Fruit fly (Drosophila melanogaster): ENCODE measurements around the gene mtSSB.

Gene mtSSB

dm6 chr3R:16235941-16236712 is 31.1 kb upstream of the mtSSB start (continued):
- peak; percentile 77 for TF ChIP-seq CG11762 (GFP tag; optimal IDR thresholded peaks at IDR 0.05; ENCODE audit: insufficient read depth)
- peak; percentile 24 for TF ChIP-seq Smox (GFP tag; optimal IDR thresholded peaks at IDR 0.05)
- peak; percentile 94 for TF ChIP-seq achi (GFP tag; optimal IDR thresholded peaks at IDR 0.05)
- peak; percentile 64 for TF ChIP-seq CG3919 (GFP tag; optimal IDR thresholded peaks at IDR 0.05)
- TF ChIP-seq Hr38 (GFP tag; optimal IDR thresholded peaks at IDR 0.05), result no peak
- TF ChIP-seq CG9139 (GFP tag; optimal IDR thresholded peaks at IDR 0.05), result peak; percentile 81
- TF ChIP-seq CG6854 (GFP tag; optimal IDR thresholded peaks at IDR 0.05), result no peak
- peak; percentile 85 for TF ChIP-seq Sox15 (GFP tag; optimal IDR thresholded peaks at IDR 0.05)
- TF ChIP-seq CG6808 (GFP tag; optimal IDR thresholded peaks at IDR 0.05), result peak; percentile 93
- peak; percentile 98 for TF ChIP-seq CG10631 (GFP tag; optimal IDR thresholded peaks at IDR 0.05)
- TF ChIP-seq Hr4 (GFP tag; optimal IDR thresholded peaks at IDR 0.05), result peak; percentile 71
- TF ChIP-seq topi (GFP tag; optimal IDR thresholded peaks at IDR 0.05), result peak; percentile 66
- TF ChIP-seq CG32006 (GFP tag; optimal IDR thresholded peaks at IDR 0.05), result peak; percentile 98
- peak; percentile 70 for TF ChIP-seq Met (GFP tag; optimal IDR thresholded peaks at IDR 0.05)
- TF ChIP-seq CG16779 (tag; optimal IDR thresholded peaks at IDR 0.05), result peak; percentile 85
- TF ChIP-seq ss (GFP tag; optimal IDR thresholded peaks at IDR 0.05), result peak; percentile 83 to 94
- TF ChIP-seq Sox14 (GFP tag; optimal IDR thresholded peaks at IDR 0.05), result peak; percentile 47
- TF ChIP-seq fd85E (GFP tag; optimal IDR thresholded peaks at IDR 0.05), result no peak
- TF ChIP-seq dac (GFP tag; optimal IDR thresholded peaks at IDR 0.05), result peak; percentile 74
- peak; percentile 87 for TF ChIP-seq acj6 (GFP tag; optimal IDR thresholded peaks at IDR 0.05)
- peak; percentile 79 for TF ChIP-seq CG11902 (GFP tag; optimal IDR thresholded peaks at IDR 0.05)
- peak; percentile 85 for TF ChIP-seq OdsH (GFP tag; optimal IDR thresholded peaks at IDR 0.05)
- TF ChIP-seq CG15336 (GFP tag; IDR thresholded peaks at IDR 0.05), result no peak
- no peak for TF ChIP-seq CG8119 (GFP tag; IDR thresholded peaks at IDR 0.05)
- no peak for TF ChIP-seq CG11294 (GFP tag; IDR thresholded peaks at IDR 0.05)
- TF ChIP-seq fkh (GFP tag; optimal IDR thresholded peaks at IDR 0.05), result peak; percentile 12
- TF ChIP-seq svp (GFP tag), result peak; percentile 92
- peak; percentile 77 for TF ChIP-seq Hr39 (GFP tag; optimal IDR thresholded peaks at IDR 0.05)
- TF ChIP-seq CG4318 (GFP tag; optimal IDR thresholded peaks at IDR 0.05), result peak; percentile 95
- TF ChIP-seq pdm3 (GFP tag; optimal IDR thresholded peaks at IDR 0.05), result peak; percentile 62
- peak; percentile 11 for TF ChIP-seq CG1621 (tag; optimal IDR thresholded peaks at IDR 0.05)
- peak; percentile 90 for TF ChIP-seq Ets96B (tag; optimal IDR thresholded peaks at IDR 0.05)
- peak; percentile 96 for TF ChIP-seq CG34406 (GFP tag; optimal IDR thresholded peaks at IDR 0.05)
- TF ChIP-seq cyc (GFP tag; optimal IDR thresholded peaks at IDR 0.05), result peak; percentile 64
- TF ChIP-seq fd59A (GFP tag; optimal IDR thresholded peaks at IDR 0.05), result peak; percentile 84

dm6 chr3R:16235215-16235937 is 30.3 kb upstream of the mtSSB start:
- TF ChIP-seq esn (GFP tag; optimal IDR thresholded peaks at IDR 0.05) (no peak), Sox102F (GFP tag; optimal IDR thresholded peaks at IDR 0.05) (no peak), Ets21C (GFP tag; optimal IDR thresholded peaks at IDR 0.05) (no peak), dsx (GFP tag; optimal IDR thresholded peaks at IDR 0.05; ENCODE audit: poor library complexity, severe bottlenecking) (peak; percentile 87), CG1621 (tag; optimal IDR thresholded peaks at IDR 0.05) (no peak), Sox14 (GFP tag; optimal IDR thresholded peaks at IDR 0.05) (peak; percentile 4), fd85E (GFP tag; optimal IDR thresholded peaks at IDR 0.05) (peak; percentile 62), fkh (GFP tag; optimal IDR thresholded peaks at IDR 0.05) (peak; percentile 41), CG9139 (GFP tag; optimal IDR thresholded peaks at IDR 0.05) (no peak), Hr4 (GFP tag; optimal IDR thresholded peaks at IDR 0.05) (no peak), CG11294 (GFP tag; IDR thresholded peaks at IDR 0.05) (no peak), CG6854 (GFP tag; optimal IDR thresholded peaks at IDR 0.05) (peak; percentile 38), vri (GFP tag; optimal IDR thresholded peaks at IDR 0.05) (peak; percentile 65), CG8119 (GFP tag; IDR thresholded peaks at IDR 0.05) (no peak), Eip78C (GFP tag) (peak; percentile 7), CG10631 (GFP tag; optimal IDR thresholded peaks at IDR 0.05) (no peak), CG4318 (GFP tag; optimal IDR thresholded peaks at IDR 0.05) (no peak), dac (GFP tag; optimal IDR thresholded peaks at IDR 0.05) (no peak), salr (GFP tag; optimal IDR thresholded peaks at IDR 0.05) (no peak), Eip93F (GFP tag; optimal IDR thresholded peaks at IDR 0.05) (peak; percentile 68), CG16779 (tag; optimal IDR thresholded peaks at IDR 0.05) (no peak), spab (GFP tag; optimal IDR thresholded peaks at IDR 0.05) (no peak), CG6808 (GFP tag; optimal IDR thresholded peaks at IDR 0.05) (no peak), CG7368 (GFP tag; optimal IDR thresholded peaks at IDR 0.05) (no peak), topi (GFP tag; optimal IDR thresholded peaks at IDR 0.05) (no peak), CG8632 (GFP tag; optimal IDR thresholded peaks at IDR 0.05) (no peak), CG11762 (GFP tag; optimal IDR thresholded peaks at IDR 0.05; ENCODE audit: insufficient read depth) (no peak), cyc (GFP tag; optimal IDR thresholded peaks at IDR 0.05) (no peak)
